Worm (Caenorhabditis elegans) whole organism, L1 larva: ENCODE results near the gene F56H9.2.

Source experiments
- C04F5.9 ChIP-seq: sonication (generic microtip); optimal IDR thresholded peaks from 2 replicates; lab custom pipeline; 2016; ENCODE audit warnings: missing genetic modification characterization, missing compliant biosample characterization
- C16A3.4 ChIP-seq: fragments of 150-350 bp; optimal IDR thresholded peaks from 2 replicates; lab custom pipeline; 2014; ENCODE audit warnings: missing biosample characterization, missing genetic modification characterization
- F16B12.6 ChIP-seq: fragments of 150-350 bp; optimal IDR thresholded peaks from 2 replicates; lab custom pipeline; 2014; ENCODE audit warnings: missing biosample characterization, missing genetic modification characterization
- Y116A8C.19 ChIP-seq: sonication (generic microtip); optimal IDR thresholded peaks from 2 replicates; lab custom pipeline; 2016; ENCODE audit warnings: missing compliant biosample characterization, missing genetic modification characterization, borderline replicate concordance
- aha-1 ChIP-seq: fragments of 150-350 bp; optimal IDR thresholded peaks from 2 replicates; lab custom pipeline; 2014; ENCODE audit warnings: missing biosample characterization, missing genetic modification characterization
- alr-1 ChIP-seq: fragments of 200-800 bp; sonication (Bioruptor generic); optimal IDR thresholded peaks from 2 replicates; lab custom pipeline; 2018; ENCODE audit warnings: borderline replicate concordance, mild to moderate bottlenecking, missing genetic modification characterization, missing compliant biosample characterization
- ama-1 ChIP-seq: fragments of 150-350 bp; optimal IDR thresholded peaks from 2 replicates; lab custom pipeline; 2014
- blmp-1 ChIP-seq: fragments of 150-350 bp; optimal IDR thresholded peaks from 2 replicates; lab custom pipeline; 2014; ENCODE audit warnings: missing biosample characterization, missing genetic modification characterization
- dpl-1 ChIP-seq, 3 experiments: fragments of 150-350 bp in 2 of 3; sonication (generic microtip) in 1 of 3; optimal IDR thresholded peaks; 2 replicates each; lab custom pipeline; 2014 to 2017; ENCODE audit warnings: missing biosample characterization in 3 of 3, missing genetic modification characterization in 3 of 3, missing genetic modification reagents in 3 of 3
- efl-1 ChIP-seq, 4 experiments: fragments of 150-350 bp; optimal IDR thresholded peaks in 3 of 4; peaks in 1 of 4; 1 replicate in 1 of 4; 2 replicates in 3 of 4; lab custom pipeline; 2014; ENCODE audit warnings: missing biosample characterization in 2 of 4, missing genetic modification characterization in 2 of 4, missing genetic modification reagents in 2 of 4
- efl-3 ChIP-seq: fragments of 200-800 bp; sonication (Bioruptor generic); optimal IDR thresholded peaks from 2 replicates; lab custom pipeline; 2018; ENCODE audit warnings: mild to moderate bottlenecking, missing genetic modification characterization, missing compliant biosample characterization
- elt-2 ChIP-seq: sonication (generic microtip); optimal IDR thresholded peaks from 2 replicates; lab custom pipeline; 2016; ENCODE audit warnings: missing genetic modification characterization, mild to moderate bottlenecking, inconsistent platforms, missing compliant biosample characterization, missing genetic modification reagents
- fkh-8 ChIP-seq: sonication (generic microtip); optimal IDR thresholded peaks from 2 replicates; lab custom pipeline; 2016; ENCODE audit warnings: mild to moderate bottlenecking, missing genetic modification characterization, missing compliant biosample characterization
- fos-1 ChIP-seq: fragments of 150-350 bp; optimal IDR thresholded peaks from 2 replicates; lab custom pipeline; 2014; ENCODE audit warnings: missing biosample characterization, missing genetic modification characterization
- grh-1 ChIP-seq: fragments of 200-800 bp; sonication (Bioruptor generic); IDR thresholded peaks from 2 replicates; pipeline ENCODE4 v1.3.6; 2022; ENCODE audit warnings: missing genetic modification reagents, missing genetic modification characterization, missing compliant biosample characterization
- hlh-4 ChIP-seq: sonication (generic microtip); optimal IDR thresholded peaks from 2 replicates; lab custom pipeline; 2016; ENCODE audit warnings: mild to moderate bottlenecking, missing genetic modification characterization, missing compliant biosample characterization
- hpl-2 ChIP-seq: fragments of 150-350 bp; optimal IDR thresholded peaks from 2 replicates; lab custom pipeline; 2014; ENCODE audit warnings: missing biosample characterization, missing genetic modification reagents, missing genetic modification characterization
- irx-1 ChIP-seq: sonication (generic microtip); optimal IDR thresholded peaks from 2 replicates; lab custom pipeline; 2016; ENCODE audit warnings: missing genetic modification characterization, missing compliant biosample characterization
- jun-1 ChIP-seq: fragments of 150-350 bp; optimal IDR thresholded peaks from 2 replicates; lab custom pipeline; 2014; ENCODE audit warnings: missing biosample characterization, missing genetic modification reagents, missing genetic modification characterization
- lin-13 ChIP-seq: fragments of 150-350 bp; optimal IDR thresholded peaks from 2 replicates; lab custom pipeline; 2014; ENCODE audit warnings: missing biosample characterization, missing genetic modification reagents, missing genetic modification characterization
- lin-14 ChIP-seq: fragments of 200-800 bp; sonication (Bioruptor generic); optimal IDR thresholded peaks from 2 replicates; lab custom pipeline; 2018; ENCODE audit warnings: mild to moderate bottlenecking, missing genetic modification characterization, moderate library complexity, missing compliant biosample characterization
- lin-15B ChIP-seq: fragments of 150-350 bp; sonication (generic microtip); optimal IDR thresholded peaks from 3 replicates; lab custom pipeline; 2014; ENCODE audit warnings: missing biosample characterization, missing genetic modification characterization
- lin-35 ChIP-seq, 2 experiments: fragments of 150-350 bp; optimal IDR thresholded peaks; 2 replicates each; lab custom pipeline; 2014; ENCODE audit warnings: missing biosample characterization in 2 of 2, missing genetic modification characterization in 2 of 2, missing genetic modification reagents in 2 of 2
- lir-3 ChIP-seq: sonication (generic microtip); optimal IDR thresholded peaks from 2 replicates; lab custom pipeline; 2016; ENCODE audit warnings: mild to moderate bottlenecking, missing genetic modification characterization, moderate library complexity, missing compliant biosample characterization; ENCODE audit not compliant: poor library complexity
- lsy-2 ChIP-seq, 2 experiments: fragments of 150-350 bp; optimal IDR thresholded peaks; 2 replicates each; lab custom pipeline; 2014; ENCODE audit warnings: missing biosample characterization in 2 of 2, missing genetic modification characterization in 2 of 2
- mep-1 ChIP-seq: fragments of 150-350 bp; optimal IDR thresholded peaks from 2 replicates; lab custom pipeline; 2014; ENCODE audit warnings: missing biosample characterization, missing genetic modification characterization
- nhr-12 ChIP-seq: sonication (generic microtip); optimal IDR thresholded peaks from 2 replicates; lab custom pipeline; 2017; ENCODE audit warnings: missing biosample characterization, missing genetic modification characterization
- nhr-19 ChIP-seq: fragments of 200-800 bp; sonication (Bioruptor generic); conservative IDR thresholded peaks from 2 replicates; pipeline ENCODE4 v1.3.6; 2022; ENCODE audit warnings: missing genetic modification characterization, missing compliant biosample characterization
- nhr-20 ChIP-seq: sonication (generic microtip); optimal IDR thresholded peaks from 2 replicates; lab custom pipeline; 2016; ENCODE audit warnings: mild to moderate bottlenecking, missing genetic modification characterization, missing compliant biosample characterization
- nhr-237 ChIP-seq: fragments of 150-350 bp; optimal IDR thresholded peaks from 2 replicates; lab custom pipeline; 2014; ENCODE audit warnings: missing biosample characterization, missing genetic modification characterization
- nhr-28 ChIP-seq: fragments of 150-350 bp; optimal IDR thresholded peaks from 2 replicates; lab custom pipeline; 2014; ENCODE audit warnings: missing biosample characterization, missing genetic modification characterization
- nhr-47 ChIP-seq: sonication (generic microtip); optimal IDR thresholded peaks from 2 replicates; lab custom pipeline; 2016; ENCODE audit warnings: mild to moderate bottlenecking, missing genetic modification characterization, moderate library complexity, missing compliant biosample characterization
- nhr-71 ChIP-seq: sonication (generic microtip); optimal IDR thresholded peaks from 2 replicates; lab custom pipeline; 2016; ENCODE audit warnings: mild to moderate bottlenecking, missing genetic modification characterization, moderate library complexity, missing compliant biosample characterization
- nhr-85 ChIP-seq: sonication (generic microtip); peaks from one replicate; lab custom pipeline; 2016; ENCODE audit warnings: missing genetic modification characterization, inconsistent platforms, missing compliant biosample characterization
- pag-3 ChIP-seq: sonication (generic microtip); optimal IDR thresholded peaks from 2 replicates; lab custom pipeline; 2017; ENCODE audit warnings: missing genetic modification characterization, mild to moderate bottlenecking, missing compliant biosample characterization, antibody characterized with exemption, borderline replicate concordance; ENCODE audit not compliant: insufficient read depth
- pax-3 ChIP-seq: fragments of 200-800 bp; sonication (Bioruptor generic); optimal IDR thresholded peaks from 2 replicates; lab custom pipeline; 2018; ENCODE audit warnings: mild to moderate bottlenecking, missing genetic modification characterization, moderate library complexity, missing compliant biosample characterization
- pqm-1 ChIP-seq: sonication (generic microtip); optimal IDR thresholded peaks from 3 replicates; lab custom pipeline; 2017; ENCODE audit warnings: missing biosample characterization, missing genetic modification characterization
- rnt-1 ChIP-seq: sonication (generic microtip); optimal IDR thresholded peaks from 2 replicates; lab custom pipeline; 2016; ENCODE audit warnings: mild to moderate bottlenecking, missing genetic modification characterization, moderate library complexity, missing compliant biosample characterization
- skn-1 ChIP-seq: fragments of 150-350 bp; optimal IDR thresholded peaks from 2 replicates; lab custom pipeline; 2014; ENCODE audit warnings: missing biosample characterization, missing genetic modification characterization
- sox-4 ChIP-seq: sonication (generic microtip); optimal IDR thresholded peaks from 2 replicates; lab custom pipeline; 2016; ENCODE audit warnings: missing genetic modification characterization, missing compliant biosample characterization
- sup-37 ChIP-seq: fragments of 200-800 bp; sonication (Bioruptor generic); optimal IDR thresholded peaks from 2 replicates; lab custom pipeline; 2018; ENCODE audit warnings: mild to moderate bottlenecking, missing genetic modification characterization, missing compliant biosample characterization
- swsn-7 ChIP-seq: sonication (generic microtip); optimal IDR thresholded peaks from 2 replicates; lab custom pipeline; 2016; ENCODE audit warnings: missing genetic modification characterization, missing compliant biosample characterization
- tbx-2 ChIP-seq: sonication (generic microtip); optimal IDR thresholded peaks from 2 replicates; lab custom pipeline; 2016; ENCODE audit warnings: missing genetic modification characterization, missing compliant biosample characterization
- unc-130 ChIP-seq: fragments of 150-350 bp; optimal IDR thresholded peaks from 2 replicates; lab custom pipeline; 2017; ENCODE audit warnings: missing biosample characterization, missing genetic modification characterization, inconsistent platforms
- unc-30 ChIP-seq: sonication (generic microtip); optimal IDR thresholded peaks from 2 replicates; lab custom pipeline; 2017; ENCODE audit warnings: missing biosample characterization, missing genetic modification characterization
- unc-62 ChIP-seq: fragments of 150-350 bp; optimal IDR thresholded peaks from 2 replicates; lab custom pipeline; 2014; ENCODE audit warnings: missing biosample characterization, missing genetic modification reagents, missing genetic modification characterization
- xbp-1 ChIP-seq: sonication (generic microtip); optimal IDR thresholded peaks from 2 replicates; lab custom pipeline; 2016; ENCODE audit warnings: missing genetic modification characterization, missing compliant biosample characterization
- zag-1 ChIP-seq: fragments of 150-350 bp; optimal IDR thresholded peaks from 2 replicates; lab custom pipeline; 2014; ENCODE audit warnings: missing biosample characterization, missing genetic modification characterization
- ztf-11 ChIP-seq, 2 experiments: sonication (generic microtip); optimal IDR thresholded peaks; 2 replicates each; lab custom pipeline; 2016 to 2017; ENCODE audit warnings: missing genetic modification characterization in 2 of 2, missing biosample characterization in 1 of 2, missing compliant biosample characterization in 1 of 2

The F56H9.2 gene

ce11 chrV:12634050-12634449, 3.4 kb upstream of the F56H9.2 start:
- TF ChIP-seq lin-35 (GFP tag; optimal IDR thresholded peaks at IDR 0.05; lab: Kevin White, UChicago) (peak in 1 of 2 experiments; percentile 22), nhr-85 (tag; lab: Kevin White, UChicago) (no peak), C04F5.9 (tag; lab: Kevin White, UChicago) (no peak), elt-2 (tag; lab: Kevin White, UChicago) (peak; percentile 85), Y116A8C.19 (no peak)

ce11 chrV:12634746-12635145, 2.7 kb upstream of the F56H9.2 start:
- TF ChIP-seq unc-30 (tag; lab: Kevin White, UChicago) (no peak), alr-1 (no peak), lin-14 (GFP tag; lab: Kevin White, UChicago) (no peak), unc-130 (no peak), nhr-19 (GFP tag; lab: Robert Waterston, UW) (peak; percentile 49), rnt-1 (tag; lab: Kevin White, UChicago) (peak; percentile 20), efl-1 (optimal IDR thresholded peaks at IDR 0.05; lab: Kevin White, UChicago) (no peak), efl-1 (GFP tag; optimal IDR thresholded peaks at IDR 0.05 in 1 of 2; lab: Kevin White, UChicago) (peak in 1 of 2 experiments; percentile 80), jun-1 (tag; lab: Kevin White, UChicago) (no peak)
- TF ChIP-seq, all 84 proteins: peak for 3

ce11 chrV:12635218-12635617, 2.2 kb upstream of the F56H9.2 start:
- no peak for TF ChIP-seq nhr-237 (tag; lab: Kevin White, UChicago)
- TF ChIP-seq efl-1 (optimal IDR thresholded peaks at IDR 0.05; lab: Kevin White, UChicago): peak in 1 of 2 experiments; percentile 35
- TF ChIP-seq efl-1 (GFP tag; optimal IDR thresholded peaks at IDR 0.05 in 1 of 2; lab: Kevin White, UChicago): peak; percentile 20 to 92
- TF ChIP-seq hpl-2 (GFP tag; lab: Kevin White, UChicago): no peak
- peak; percentile 91 for TF ChIP-seq nhr-71 (tag; lab: Kevin White, UChicago)
- TF ChIP-seq lin-15B: no peak
- TF ChIP-seq grh-1 (GFP tag; lab: Robert Waterston, UW): peak; percentile 87
- no peak for TF ChIP-seq fos-1 (tag; lab: Kevin White, UChicago)
- peak; percentile 70 for TF ChIP-seq blmp-1 (tag; lab: Kevin White, UChicago)
- no peak for TF ChIP-seq sox-4 (tag; lab: Kevin White, UChicago)
- TF ChIP-seq lsy-2 (tag; optimal IDR thresholded peaks at IDR 0.05; lab: Kevin White, UChicago): peak; percentile 66 to 69
- TF ChIP-seq lin-35 (GFP tag; optimal IDR thresholded peaks at IDR 0.05; lab: Kevin White, UChicago): peak; percentile 7 to 84
- TF ChIP-seq irx-1 (tag; lab: Kevin White, UChicago): peak; percentile 57
- peak; percentile 58 for TF ChIP-seq skn-1 (tag; lab: Kevin White, UChicago)
- peak; percentile 70 for TF ChIP-seq lir-3 (tag; lab: Kevin White, UChicago)
- TF ChIP-seq pqm-1 (tag; lab: Kevin White, UChicago): no peak
- no peak for TF ChIP-seq sup-37 (GFP tag; lab: Kevin White, UChicago)
- no peak for TF ChIP-seq zag-1 (tag; lab: Kevin White, UChicago)
- no peak for TF ChIP-seq nhr-28 (tag; lab: Kevin White, UChicago)
- TF ChIP-seq unc-130: peak; percentile 88
- TF ChIP-seq pag-3 (tag; lab: Kevin White, UChicago): no peak
- TF ChIP-seq C16A3.4 (tag; lab: Kevin White, UChicago): peak; percentile 59
- TF ChIP-seq nhr-47 (tag; lab: Kevin White, UChicago): peak; percentile 60
- TF ChIP-seq fkh-8: no peak
- no peak for TF ChIP-seq ztf-11 (tag; optimal IDR thresholded peaks at IDR 0.05; lab: Kevin White, UChicago)
- TF ChIP-seq mep-1 (tag; lab: Kevin White, UChicago): peak; percentile 81
- peak; percentile 96 for TF ChIP-seq nhr-20 (tag; lab: Kevin White, UChicago)
- TF ChIP-seq F16B12.6 (tag; lab: Kevin White, UChicago): no peak
- TF ChIP-seq dpl-1 (GFP tag; optimal IDR thresholded peaks at IDR 0.05; lab: Kevin White, UChicago): peak; percentile 31 to 51 (median 49)
- TF ChIP-seq efl-3 (GFP tag; lab: Kevin White, UChicago): no peak
- peak; percentile 52 for TF ChIP-seq pax-3 (tag; lab: Kevin White, UChicago)
- peak; percentile 20 for TF ChIP-seq swsn-7 (tag; lab: Kevin White, UChicago)
- peak; percentile 13 for TF ChIP-seq jun-1 (tag; lab: Kevin White, UChicago)
- TF ChIP-seq tbx-2: peak; percentile 65
- peak; percentile 98 for TF ChIP-seq nhr-85 (tag; lab: Kevin White, UChicago)
- no peak for TF ChIP-seq ama-1 (lab: Kevin White, UChicago)
- TF ChIP-seq xbp-1 (tag; lab: Kevin White, UChicago): peak; percentile 26
- peak; percentile 58 for TF ChIP-seq lin-13
- TF ChIP-seq hlh-4 (tag; lab: Kevin White, UChicago): no peak
- no peak for TF ChIP-seq nhr-12 (tag; lab: Kevin White, UChicago)
- no peak for TF ChIP-seq unc-62
- TF ChIP-seq aha-1 (tag; lab: Kevin White, UChicago): no peak
